Fruit fly (Drosophila melanogaster) whole organism, embryonic: ENCODE data around the gene Tbca.
A peak's percentile ranks its signal among the peaks of the same experiment; 100 is the strongest.

Experiments used
- Asciz ChIP-seq: fragments of 200-800 bp; sonication (Bioruptor generic); optimal IDR thresholded peaks from 2 replicates; lab custom pipeline; 2017; ENCODE audit warnings: missing biosample characterization, mild to moderate bottlenecking, missing genetic modification characterization, missing genetic modification reagents
- B-H1 ChIP-seq: fragments of 200-800 bp; sonication (Bioruptor generic); IDR thresholded peaks from 3 replicates; pipeline ENCODE4 v1.3.6; 2022; ENCODE audit warnings: missing biosample characterization, missing genetic modification characterization
- CG10543 ChIP-seq: fragments of 200-800 bp; sonication (Bioruptor generic); optimal IDR thresholded peaks from 3 replicates; lab custom pipeline; 2017; ENCODE audit warnings: missing biosample characterization, mild to moderate bottlenecking, missing genetic modification characterization, moderate library complexity
- CG10565 ChIP-seq: fragments of 200-800 bp; sonication (Bioruptor generic); optimal IDR thresholded peaks from 3 replicates; lab custom pipeline; 2016; ENCODE audit warnings: missing biosample characterization, mild to moderate bottlenecking, missing genetic modification characterization
- CG11695 ChIP-seq: fragments of 200-800 bp; sonication (Bioruptor generic); IDR thresholded peaks from 3 replicates; pipeline ENCODE4 v1.3.6; 2022; ENCODE audit warnings: missing biosample characterization, missing genetic modification characterization
- CG12391 ChIP-seq: fragments of 200-800 bp; sonication (Bioruptor generic); optimal IDR thresholded peaks from 3 replicates; lab custom pipeline; 2018; ENCODE audit warnings: missing biosample characterization, mild to moderate bottlenecking, missing genetic modification characterization, moderate library complexity
- CG12769 ChIP-seq: fragments of 200-800 bp; sonication (Bioruptor generic); optimal IDR thresholded peaks from 2 replicates; lab custom pipeline; 2019; ENCODE audit warnings: missing biosample characterization, mild to moderate bottlenecking, missing genetic modification characterization, moderate library complexity
- CG13296 ChIP-seq: fragments of 200-800 bp; sonication (Bioruptor generic); optimal IDR thresholded peaks from 3 replicates; lab custom pipeline; 2018; ENCODE audit warnings: missing biosample characterization, mild to moderate bottlenecking, missing genetic modification characterization
- CG13894 ChIP-seq: fragments of 200-800 bp; sonication (Bioruptor generic); optimal IDR thresholded peaks from 3 replicates; lab custom pipeline; 2018; ENCODE audit warnings: missing biosample characterization, mild to moderate bottlenecking, missing genetic modification characterization, moderate library complexity
- CG17612 ChIP-seq: fragments of 200-800 bp; sonication (Bioruptor generic); IDR thresholded peaks from 2 replicates; pipeline ENCODE4 v1.3.6; 2022; ENCODE audit warnings: missing biosample characterization, missing genetic modification characterization
- CG2120 ChIP-seq: fragments of 200-800 bp; sonication (Bioruptor generic); optimal IDR thresholded peaks from 3 replicates; lab custom pipeline; 2016; ENCODE audit warnings: missing biosample characterization, missing genetic modification characterization
- CG3726 ChIP-seq: fragments of 200-800 bp; sonication (Bioruptor generic); IDR thresholded peaks from 3 replicates; pipeline ENCODE4, ENCODE4 v1.3.6; 2022; ENCODE audit warnings: missing biosample characterization, missing genetic modification characterization
- CG7556 ChIP-seq: fragments of 200-800 bp; sonication (Bioruptor generic); optimal IDR thresholded peaks from 2 replicates; lab custom pipeline; 2017; ENCODE audit warnings: missing biosample characterization, mild to moderate bottlenecking, missing genetic modification characterization
- D ChIP-seq, 2 experiments: fragments of 200-800 bp in 1 of 2; fragments of >200 bp in 1 of 2; sonication (Bioruptor generic) in 1 of 2; optimal IDR thresholded peaks; 2 replicates in 1 of 2; 3 replicates in 1 of 2; lab custom pipeline; 2017; ENCODE audit warnings: mild to moderate bottlenecking in 1 of 2, missing biosample characterization in 1 of 2, missing genetic modification characterization in 1 of 2, missing genetic modification reagents in 1 of 2
- Deaf1 ChIP-seq: fragments of 200-800 bp; optimal IDR thresholded peaks from 3 replicates; lab custom pipeline; 2019; ENCODE audit warnings: missing biosample characterization, mild to moderate bottlenecking, missing genetic modification characterization, moderate library complexity
- Doc2 ChIP-seq: fragments of 200-800 bp; sonication (Bioruptor generic); IDR thresholded peaks from 2 replicates; pipeline ENCODE4 v1.3.6; 2022; ENCODE audit warnings: missing biosample characterization, missing genetic modification characterization
- Dp ChIP-seq: fragments of 200-800 bp; sonication (Bioruptor generic); optimal IDR thresholded peaks from 2 replicates; lab custom pipeline; 2018; ENCODE audit warnings: missing biosample characterization, mild to moderate bottlenecking, missing genetic modification characterization, moderate library complexity
- Dref ChIP-seq: fragments of 200-800 bp; sonication (Bioruptor generic); IDR thresholded peaks from 2 replicates; pipeline ENCODE4 v1.3.6; 2022; ENCODE audit warnings: missing biosample characterization, missing genetic modification characterization
- E2f1 ChIP-seq: fragments of 200-800 bp; sonication (Bioruptor generic); IDR thresholded peaks from 2 replicates; pipeline ENCODE4 v1.3.6; 2022; ENCODE audit warnings: missing biosample characterization, missing genetic modification characterization
- Elba2 ChIP-seq: fragments of 200-800 bp; sonication (Bioruptor generic); optimal IDR thresholded peaks from 3 replicates; lab custom pipeline; 2016; ENCODE audit warnings: missing biosample characterization, missing genetic modification characterization
- Ets65A ChIP-seq: fragments of 200-800 bp; sonication (Bioruptor generic); peaks from one replicate; lab custom pipeline; 2016; ENCODE audit warnings: missing biosample characterization, missing genetic modification characterization
- HLH3B ChIP-seq: fragments of 200-800 bp; sonication (Bioruptor generic); IDR thresholded peaks from 2 replicates; pipeline ENCODE4 v1.3.6; 2022; ENCODE audit warnings: missing biosample characterization, missing genetic modification characterization
- Hr51 ChIP-seq, 2 experiments: fragments of 200-800 bp; sonication (Bioruptor generic); optimal IDR thresholded peaks; 2 replicates in 1 of 2; 3 replicates in 1 of 2; lab custom pipeline; 2016 to 2018; ENCODE audit warnings: missing biosample characterization in 2 of 2, missing genetic modification characterization in 2 of 2, mild to moderate bottlenecking in 1 of 2, moderate library complexity in 1 of 2
- Jarid2 ChIP-seq: fragments of 200-800 bp; sonication (Bioruptor generic); optimal IDR thresholded peaks from 3 replicates; lab custom pipeline; 2017; ENCODE audit warnings: mild to moderate bottlenecking, missing biosample characterization, missing genetic modification reagents, missing genetic modification characterization
- Lhr ChIP-seq: fragments of 200-800 bp; sonication (Bioruptor generic); optimal IDR thresholded peaks from 3 replicates; lab custom pipeline; 2017; ENCODE audit warnings: mild to moderate bottlenecking, missing biosample characterization, missing genetic modification reagents, missing genetic modification characterization
- Myb ChIP-seq: fragments of 200-800 bp; sonication (Bioruptor generic); optimal IDR thresholded peaks from 2 replicates; lab custom pipeline; 2016; ENCODE audit warnings: missing biosample characterization, missing genetic modification characterization
- NFAT ChIP-seq: fragments of 200-800 bp; sonication (Bioruptor generic); IDR thresholded peaks from 2 replicates; pipeline ENCODE4 v1.3.6; 2022; ENCODE audit warnings: missing biosample characterization, missing genetic modification characterization
- Oli ChIP-seq: fragments of 200-800 bp; sonication (Bioruptor generic); optimal IDR thresholded peaks from 2 replicates; lab custom pipeline; 2018; ENCODE audit warnings: missing biosample characterization, mild to moderate bottlenecking, missing genetic modification characterization, moderate library complexity
- Tbp ChIP-seq: fragments of >200 bp; optimal IDR thresholded peaks from 2 replicates; lab custom pipeline; 2018; ENCODE audit warnings: missing biosample characterization, missing genetic modification characterization
- ac ChIP-seq: fragments of 200-800 bp; sonication (Bioruptor generic); optimal IDR thresholded peaks from 3 replicates; lab custom pipeline; 2017; ENCODE audit warnings: missing biosample characterization, mild to moderate bottlenecking, missing genetic modification characterization
- amos ChIP-seq: fragments of 200-800 bp; sonication (Bioruptor generic); IDR thresholded peaks from 2 replicates; pipeline ENCODE4 v1.3.6; 2022; ENCODE audit warnings: missing biosample characterization, missing genetic modification characterization; ENCODE audit not compliant: partially characterized antibody
- aop ChIP-seq: fragments of 200-800 bp; sonication (Bioruptor generic); IDR thresholded peaks from 2 replicates; pipeline ENCODE4 v1.3.6; 2022; ENCODE audit warnings: missing biosample characterization, missing genetic modification characterization
- chinmo ChIP-seq: fragments of 200-800 bp; sonication (Bioruptor generic); IDR thresholded peaks from 4 replicates; pipeline ENCODE4 v1.3.6; 2022; ENCODE audit warnings: missing biosample characterization, missing genetic modification characterization; ENCODE audit not compliant: partially characterized antibody
- crol ChIP-seq: fragments of 200-800 bp; sonication (Bioruptor generic); IDR thresholded peaks from 2 replicates; pipeline ENCODE4 v1.3.6; 2022; ENCODE audit warnings: missing biosample characterization, missing genetic modification characterization
- her ChIP-seq: fragments of 200-800 bp; sonication (Bioruptor generic); optimal IDR thresholded peaks from 2 replicates; lab custom pipeline; 2016; ENCODE audit warnings: missing biosample characterization, missing genetic modification characterization
- lab ChIP-seq: fragments of 200-800 bp; sonication (Bioruptor generic); optimal IDR thresholded peaks from 3 replicates; lab custom pipeline; 2017; ENCODE audit warnings: missing biosample characterization, missing genetic modification characterization, mild to moderate bottlenecking, moderate library complexity, missing genetic modification reagents
- mirr ChIP-seq: fragments of 200-800 bp; sonication (Bioruptor generic); optimal IDR thresholded peaks from 3 replicates; lab custom pipeline; 2018; ENCODE audit warnings: missing biosample characterization, mild to moderate bottlenecking, missing genetic modification characterization
- nmo ChIP-seq: fragments of 200-800 bp; sonication (Bioruptor generic); optimal IDR thresholded peaks from 2 replicates; lab custom pipeline; 2018; ENCODE audit warnings: missing biosample characterization, mild to moderate bottlenecking, missing genetic modification characterization, moderate library complexity
- nom ChIP-seq: fragments of 200-800 bp; sonication (Bioruptor generic); optimal IDR thresholded peaks from 2 replicates; lab custom pipeline; 2017; ENCODE audit warnings: missing biosample characterization, missing genetic modification characterization, mild to moderate bottlenecking, moderate library complexity, missing genetic modification reagents
- ranshi ChIP-seq: fragments of 200-800 bp; sonication (Bioruptor generic); IDR thresholded peaks from 2 replicates; pipeline ENCODE4 v1.3.6; 2022; ENCODE audit warnings: missing biosample characterization, missing genetic modification characterization
- row ChIP-seq: fragments of 200-800 bp; sonication (Bioruptor generic); IDR thresholded peaks from 3 replicates; pipeline ENCODE4 v1.3.6; 2022; ENCODE audit warnings: missing biosample characterization, missing genetic modification characterization
- sens ChIP-seq: fragments of 200-800 bp; sonication (Bioruptor generic); peaks from one replicate; lab custom pipeline; 2016; ENCODE audit warnings: missing biosample characterization, missing genetic modification characterization
- slbo ChIP-seq: fragments of 200-800 bp; sonication (Bioruptor generic); IDR thresholded peaks from 2 replicates; pipeline ENCODE4 v1.3.6; 2022; ENCODE audit warnings: missing biosample characterization, missing genetic modification characterization
- sr ChIP-seq: fragments of 200-800 bp; sonication (Bioruptor generic); IDR thresholded peaks from 3 replicates; pipeline ENCODE4 v1.3.6; 2022; ENCODE audit warnings: missing biosample characterization, missing genetic modification characterization
- tgo ChIP-seq: fragments of 200-800 bp; sonication (Bioruptor generic); IDR thresholded peaks from 3 replicates; pipeline ENCODE4 v1.3.6; 2022; ENCODE audit warnings: missing biosample characterization, missing genetic modification characterization
- ttk ChIP-seq: fragments of 200-800 bp; sonication (Bioruptor generic); IDR thresholded peaks from 2 replicates; pipeline ENCODE4 v2.1.2; 2022; ENCODE audit warnings: missing biosample characterization, missing genetic modification characterization
- yki ChIP-seq: fragments of >200 bp; optimal IDR thresholded peaks from 3 replicates; lab custom pipeline; 2018

The Tbca gene

DNA sequence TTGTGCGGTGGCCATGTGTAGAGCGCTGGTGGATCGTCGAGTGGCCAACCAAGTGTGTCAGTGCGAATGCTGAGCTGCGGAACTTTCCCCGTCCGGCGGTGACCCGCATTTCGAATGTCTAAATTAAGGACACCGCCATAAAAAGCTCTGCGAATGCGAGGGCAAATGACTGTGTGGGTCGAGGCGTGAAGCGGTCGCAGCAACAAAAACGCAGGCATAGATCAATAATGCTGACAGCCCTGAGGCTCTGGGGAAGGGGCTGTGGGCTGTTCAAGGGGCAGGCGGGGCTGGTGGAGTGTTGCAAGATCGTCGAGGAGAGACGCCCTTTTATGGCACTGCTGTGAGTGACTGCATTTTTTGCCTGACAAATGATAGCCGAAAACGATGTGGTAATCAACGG is 23.8 kb upstream of the Tbca start (continued):
- TF ChIP-seq Ets65A (GFP tag; lab: Kevin White, UChicago) (no peak), HLH3B (GFP tag; lab: Robert Waterston, UW) (no peak), Tbp (no peak), CG12391 (tag; lab: Kevin White, UChicago) (no peak), D (optimal IDR thresholded peaks at IDR 0.05; lab: Kevin White, UChicago) (no peak), D (GFP tag; optimal IDR thresholded peaks at IDR 0.05; lab: Kevin White, UChicago) (no peak), yki (no peak), aop (GFP tag; lab: Robert Waterston, UW) (no peak), ac (GFP tag; lab: Kevin White, UChicago) (no peak), Oli (tag; lab: Kevin White, UChicago) (no peak), Dp (GFP tag; lab: Kevin White, UChicago) (no peak), CG3726 (no peak)

DNA sequence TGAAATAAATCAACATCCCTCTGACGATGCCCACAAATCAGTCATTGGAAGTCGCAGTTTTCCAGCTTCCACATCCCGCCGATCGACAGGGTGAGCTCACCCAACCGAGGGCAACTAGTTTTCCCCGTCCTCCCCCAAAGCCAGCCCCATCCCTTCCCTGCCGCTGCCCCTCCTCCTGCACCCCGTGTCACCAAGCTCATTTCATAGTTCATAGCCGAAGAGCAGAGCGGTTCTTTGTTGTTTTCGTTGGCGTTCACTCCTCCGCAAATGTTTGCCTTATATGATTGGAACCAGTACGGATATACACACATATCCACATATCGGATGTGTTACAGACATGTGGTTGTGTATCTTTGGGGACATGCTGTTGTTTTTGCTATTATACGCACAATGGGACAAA is 23.2 kb upstream of the Tbca start:
- peak; percentile 7 for TF ChIP-seq CG10543 (GFP tag; lab: Kevin White, UChicago)
- TF ChIP-seq crol: peak; percentile 81
- TF ChIP-seq Dref (GFP tag; lab: Robert Waterston, UW): no peak
- peak; percentile 33 for TF ChIP-seq CG13894 (tag; lab: Kevin White, UChicago)
- no peak for TF ChIP-seq nmo (GFP tag; lab: Kevin White, UChicago)
- peak; percentile 75 for TF ChIP-seq sr (GFP tag; lab: Robert Waterston, UW)
- no peak for TF ChIP-seq Lhr (GFP tag; lab: Kevin White, UChicago)
- peak; percentile 18 for TF ChIP-seq CG12769 (tag; lab: Kevin White, UChicago)
- no peak for TF ChIP-seq NFAT
- no peak for TF ChIP-seq CG7556 (GFP tag; lab: Kevin White, UChicago)
- no peak for TF ChIP-seq CG17612 (GFP tag; lab: Robert Waterston, UW)
- peak; percentile 3 for TF ChIP-seq nom (GFP tag; lab: Kevin White, UChicago)
- no peak for TF ChIP-seq CG10565 (GFP tag; lab: Kevin White, UChicago)
- TF ChIP-seq ttk (GFP tag; lab: Robert Waterston, UW): 0 out of 2 replicates have a peak, but pooled peaks have one; percentile 19
- no peak for TF ChIP-seq Jarid2 (GFP tag; lab: Kevin White, UChicago)
- TF ChIP-seq chinmo (GFP tag; lab: Robert Waterston, UW): 0 out of 4 replicates have a peak, but pooled peaks have one; percentile 24

DNA sequence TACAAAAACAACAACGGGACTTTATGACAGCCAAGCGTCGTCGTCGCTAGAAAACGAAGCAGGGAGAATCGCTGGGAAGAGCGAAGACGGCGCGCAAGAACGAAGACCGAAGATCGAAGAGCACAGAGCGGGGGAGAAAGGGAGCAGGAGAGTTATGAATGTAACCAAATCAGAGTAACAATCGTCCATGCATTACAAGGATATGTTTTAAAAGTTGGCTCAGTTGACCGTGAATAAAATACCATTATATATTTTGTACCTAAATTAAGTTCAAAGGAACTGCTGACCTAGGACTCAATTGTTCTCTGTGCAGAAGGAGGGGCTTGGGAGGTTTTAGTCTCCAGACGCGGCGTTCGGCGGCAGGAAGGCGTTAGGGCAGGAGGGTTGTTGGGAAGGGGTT is 21.8 kb upstream of the Tbca start:
- TF ChIP-seq slbo (GFP tag; lab: Robert Waterston, UW) (peak; percentile 5; the same call in 1 of the 2 replicates), Ets65A (GFP tag; lab: Kevin White, UChicago) (peak; percentile 91), CG2120 (GFP tag; lab: Kevin White, UChicago) (peak; percentile 21), E2f1 (GFP tag; lab: Robert Waterston, UW) (no peak), sens (GFP tag; lab: Kevin White, UChicago) (peak; percentile 32), Deaf1 (tag; lab: Kevin White, UChicago) (peak; percentile 52), Myb (GFP tag; lab: Kevin White, UChicago) (no peak)

DNA sequence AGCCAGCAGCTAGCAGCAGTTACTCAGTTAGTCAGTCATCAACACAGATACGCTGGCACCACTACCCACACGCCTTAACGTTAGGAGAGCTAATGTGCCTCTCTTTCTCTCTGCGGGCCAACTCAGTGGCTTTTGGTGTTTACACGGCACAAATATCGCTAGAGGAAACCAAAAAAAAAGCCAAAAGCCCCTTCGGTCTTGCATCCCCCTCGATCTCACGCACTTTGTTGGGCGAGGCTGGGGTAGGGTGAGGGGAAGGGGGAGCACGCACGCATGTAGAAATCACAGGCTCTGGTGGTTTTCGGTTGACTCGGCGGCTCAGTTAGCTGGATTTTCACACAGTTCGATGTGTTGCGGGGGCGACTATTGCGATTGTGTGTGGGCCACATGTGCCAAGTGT is 21.3 kb upstream of the Tbca start:
- TF ChIP-seq Asciz: no peak
- TF ChIP-seq CG13894 (tag; lab: Kevin White, UChicago): peak; percentile 72
- TF ChIP-seq mirr (GFP tag; lab: Kevin White, UChicago): no peak
- peak; percentile 64 for TF ChIP-seq lab (GFP tag; lab: Kevin White, UChicago)
- 0 out of 3 replicates have a peak, but pooled peaks have one; percentile 13 for TF ChIP-seq tgo (GFP tag; lab: Robert Waterston, UW)
- no peak for TF ChIP-seq ranshi
- TF ChIP-seq Doc2: no peak
- no peak for TF ChIP-seq B-H1 (GFP tag; lab: Robert Waterston, UW)
- peak; percentile 4; the same call in 1 of the 2 replicates for TF ChIP-seq amos (GFP tag; lab: Robert Waterston, UW)
- TF ChIP-seq her (GFP tag; lab: Kevin White, UChicago): no peak
- no peak for TF ChIP-seq Elba2 (GFP tag; lab: Kevin White, UChicago)
- no peak for TF ChIP-seq Hr51 (GFP tag; optimal IDR thresholded peaks at IDR 0.05; lab: Kevin White, UChicago)
- 0 out of 3 replicates have a peak, but pooled peaks have one; percentile 6 for TF ChIP-seq row (GFP tag; lab: Robert Waterston, UW)
- peak; percentile 10 for TF ChIP-seq CG13296 (GFP tag; lab: Kevin White, UChicago)
- 0 out of 3 replicates have a peak, but pooled peaks have one; percentile 29 for TF ChIP-seq CG11695
